Fruit fly (Drosophila melanogaster): ENCODE measurements around the gene PolE1.

The PolE1 gene

dm6 chr3R:23334866-23335265 lies 13.1 kb upstream of the PolE1 start (continued):
- TF ChIP-seq bab2 (GFP tag; optimal IDR thresholded peaks at IDR 0.05) (peak; percentile 38), CG6175 (GFP tag; IDR thresholded peaks at IDR 0.05) (no peak), fd64A (GFP tag; optimal IDR thresholded peaks at IDR 0.05) (no peak), CG9876 (GFP tag; optimal IDR thresholded peaks at IDR 0.05) (no peak), CG2199 (GFP tag; IDR thresholded peaks at IDR 0.05) (no peak), cwo (GFP tag; optimal IDR thresholded peaks at IDR 0.05) (peak; percentile 31), mam (GFP tag; optimal IDR thresholded peaks at IDR 0.05) (peak; percentile 51), grn (GFP tag; optimal IDR thresholded peaks at IDR 0.05) (no peak), CG15011 (GFP tag; optimal IDR thresholded peaks at IDR 0.05) (peak; percentile 10), CG14860 (GFP tag; IDR thresholded peaks at IDR 0.05; ENCODE audit: partially characterized antibody) (no peak), CG16815 (GFP tag; optimal IDR thresholded peaks at IDR 0.05) (peak; percentile 21), CG18764 (GFP tag; optimal IDR thresholded peaks at IDR 0.05) (no peak), CG17612 (GFP tag; IDR thresholded peaks at IDR 0.05) (0 out of 2 replicates have a peak, but pooled peaks have one; percentile 29), Bgb (GFP tag; IDR thresholded peaks at IDR 0.05; ENCODE audit: partially characterized antibody) (no peak), CG7786 (GFP tag; optimal IDR thresholded peaks at IDR 0.05) (peak; percentile 53), CG18011 (GFP tag; optimal IDR thresholded peaks at IDR 0.05) (no peak), tap (tag; optimal IDR thresholded peaks at IDR 0.05) (peak; percentile 17), C15 (GFP tag; IDR thresholded peaks at IDR 0.05) (0 out of 3 replicates have a peak, but pooled peaks have one; percentile 11), CG6813 (GFP tag; optimal IDR thresholded peaks at IDR 0.05) (peak; percentile 25), CG9932 (GFP tag; IDR thresholded peaks at IDR 0.05) (peak; percentile 77), gsb (GFP tag; IDR thresholded peaks at IDR 0.05) (no peak), CG14050 (GFP tag; IDR thresholded peaks at IDR 0.05) (peak; percentile 41; the same call in 1 of the 3 replicates), disco-r (GFP tag; optimal IDR thresholded peaks at IDR 0.05) (no peak), CG9817 (tag; optimal IDR thresholded peaks at IDR 0.05) (peak; percentile 34), PHDP (tag; optimal IDR thresholded peaks at IDR 0.05) (peak; percentile 44), CG2678 (tag; optimal IDR thresholded peaks at IDR 0.05) (peak; percentile 66), dimm (GFP tag; IDR thresholded peaks at IDR 0.05) (no peak), az2 (GFP tag; optimal IDR thresholded peaks at IDR 0.05) (peak; percentile 6), CG10274 (GFP tag; optimal IDR thresholded peaks at IDR 0.05) (peak; percentile 15), Jarid2 (GFP tag; optimal IDR thresholded peaks at IDR 0.05) (peak; percentile 37), CG2889 (GFP tag; IDR thresholded peaks at IDR 0.05) (peak; percentile 29; the same call in 1 of the 3 replicates), bigmax (GFP tag; optimal IDR thresholded peaks at IDR 0.05) (no peak), pros (GFP tag; optimal IDR thresholded peaks at IDR 0.05) (no peak), CG5953 (GFP tag; IDR thresholded peaks at IDR 0.05) (peak; percentile 52; the same call in 1 of the 2 replicates), sug (tag; optimal IDR thresholded peaks at IDR 0.05) (peak; percentile 5), CG8765 (GFP tag; IDR thresholded peaks at IDR 0.05) (peak; percentile 33; the same call in 1 of the 2 replicates), CG7928 (GFP tag; optimal IDR thresholded peaks at IDR 0.05) (no peak), Med (GFP tag) (peak; percentile 78), slp2 (GFP tag; optimal IDR thresholded peaks at IDR 0.05) (no peak), chif (GFP tag; optimal IDR thresholded peaks at IDR 0.05) (peak in 1 of 2 experiments; percentile 14), CG13424 (tag; optimal IDR thresholded peaks at IDR 0.05) (peak; percentile 31), CG6765 (GFP tag; optimal IDR thresholded peaks at IDR 0.05) (peak; percentile 20), CG9727 (GFP tag; optimal IDR thresholded peaks at IDR 0.05) (no peak), CG15514 (GFP tag; optimal IDR thresholded peaks at IDR 0.05) (peak; percentile 53), abd-A (tag; optimal IDR thresholded peaks at IDR 0.05) (no peak), CG17568 (GFP tag; optimal IDR thresholded peaks at IDR 0.05) (peak; percentile 4), lmd (GFP tag; IDR thresholded peaks at IDR 0.05) (peak; percentile 54; the same call in 1 of the 2 replicates), odd (GFP tag; optimal IDR thresholded peaks at IDR 0.05) (no peak), CG11085 (GFP tag; IDR thresholded peaks at IDR 0.05) (peak; percentile 29; the same call in 1 of the 2 replicates), CG32772 (GFP tag; IDR thresholded peaks at IDR 0.05) (peak; percentile 46; the same call in 1 of the 2 replicates)
